Fruit fly (Drosophila melanogaster): ENCODE data around the gene BthD.

DNA sequence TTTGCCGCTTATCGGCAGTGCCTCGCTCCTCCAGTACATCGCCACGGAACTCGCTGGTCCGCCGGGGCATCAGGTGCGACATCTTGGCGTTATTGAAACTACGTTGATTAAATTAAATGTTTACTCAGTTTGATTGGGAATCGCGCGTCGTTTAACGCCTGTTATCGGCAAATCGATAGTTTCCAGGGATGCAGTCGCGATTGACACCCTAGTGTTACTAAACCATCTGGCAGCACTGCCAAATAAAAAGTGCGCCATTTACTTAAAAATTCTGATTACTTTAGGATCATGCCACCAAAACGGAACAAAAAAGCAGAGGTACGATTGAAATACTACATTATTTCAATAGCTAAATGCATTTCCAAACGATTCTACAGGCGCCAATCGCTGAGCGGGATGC, at the start of gene BthD, which contains the start of gene Ndc80:
- TF ChIP-seq ttk (optimal IDR thresholded peaks at IDR 0.05) (no peak), Myc (optimal IDR thresholded peaks at IDR 0.05) (no peak), Sin3A (optimal IDR thresholded peaks at IDR 0.05) (no peak), h (optimal IDR thresholded peaks at IDR 0.05) (no peak), insv (optimal IDR thresholded peaks at IDR 0.05) (no peak), psq (optimal IDR thresholded peaks at IDR 0.05) (no peak)
